Worm (Caenorhabditis elegans) whole organism, late embryonic: ENCODE results near the gene pqn-53.
A peak's percentile ranks its signal among the peaks of the same experiment; 100 is the strongest.

Experiments used
- C38D4.7 ChIP-seq: fragments of 200-800 bp; sonication (Bioruptor generic); optimal IDR thresholded peaks from 2 replicates; lab custom pipeline; 2018; ENCODE audit warnings: mild to moderate bottlenecking, missing genetic modification characterization, moderate library complexity, missing compliant biosample characterization
- F13H6.1 ChIP-seq: sonication (generic microtip); optimal IDR thresholded peaks from 2 replicates; lab custom pipeline; 2016; ENCODE audit warnings: missing genetic modification characterization, missing compliant biosample characterization
- K02D7.2 ChIP-seq: sonication (generic microtip); optimal IDR thresholded peaks from 2 replicates; lab custom pipeline; 2017; ENCODE audit warnings: mild to moderate bottlenecking, missing genetic modification characterization, missing compliant biosample characterization
- T23F11.4 ChIP-seq: fragments of 200-800 bp; sonication (Bioruptor generic); optimal IDR thresholded peaks from 2 replicates; lab custom pipeline; 2018; ENCODE audit warnings: mild to moderate bottlenecking, missing genetic modification characterization, missing compliant biosample characterization
- ceh-19 ChIP-seq: fragments of 200-800 bp; sonication (Bioruptor generic); optimal IDR thresholded peaks from 2 replicates; lab custom pipeline; 2018; ENCODE audit warnings: mild to moderate bottlenecking, missing genetic modification characterization, missing compliant biosample characterization
- ceh-2 ChIP-seq: sonication (generic microtip); optimal IDR thresholded peaks from 2 replicates; lab custom pipeline; 2016; ENCODE audit warnings: missing genotype, missing genetic modification characterization, missing compliant biosample characterization
- ceh-22 ChIP-seq: sonication (generic microtip); optimal IDR thresholded peaks from 2 replicates; lab custom pipeline; 2017; ENCODE audit warnings: missing biosample characterization, missing genetic modification characterization
- ceh-31 ChIP-seq: sonication (generic microtip); optimal IDR thresholded peaks from 2 replicates; lab custom pipeline; 2016; ENCODE audit warnings: missing genetic modification characterization, missing compliant biosample characterization
- ceh-6 ChIP-seq: fragments of 200-800 bp; sonication (Bioruptor generic); optimal IDR thresholded peaks from 2 replicates; lab custom pipeline; 2018; ENCODE audit warnings: mild to moderate bottlenecking, missing genetic modification characterization, missing compliant biosample characterization
- ceh-9 ChIP-seq: sonication (generic microtip); optimal IDR thresholded peaks from 2 replicates; lab custom pipeline; 2016; ENCODE audit warnings: mild to moderate bottlenecking, missing genetic modification characterization, inconsistent platforms, missing compliant biosample characterization
- dve-1 ChIP-seq: sonication (generic microtip); optimal IDR thresholded peaks from 2 replicates; lab custom pipeline; 2017; ENCODE audit warnings: antibody characterized with exemption, mild to moderate bottlenecking, missing genetic modification characterization, missing compliant biosample characterization
- elt-2 ChIP-seq: sonication (generic microtip); optimal IDR thresholded peaks from 2 replicates; lab custom pipeline; 2016; ENCODE audit warnings: missing genetic modification reagents, missing genetic modification characterization, missing compliant biosample characterization
- fax-1 ChIP-seq: sonication (generic microtip); optimal IDR thresholded peaks from 2 replicates; lab custom pipeline; 2016; ENCODE audit warnings: missing genotype, missing genetic modification characterization, missing compliant biosample characterization
- hlh-13 ChIP-seq: fragments of 200-800 bp; sonication (Bioruptor generic); optimal IDR thresholded peaks from 2 replicates; lab custom pipeline; 2018; ENCODE audit warnings: mild to moderate bottlenecking, missing genetic modification characterization, missing compliant biosample characterization
- hlh-6 ChIP-seq: sonication (generic microtip); optimal IDR thresholded peaks from 2 replicates; lab custom pipeline; 2016; ENCODE audit warnings: missing genotype, missing genetic modification characterization, missing compliant biosample characterization
- hlh-8 ChIP-seq: sonication (generic microtip); optimal IDR thresholded peaks from 2 replicates; lab custom pipeline; 2016; ENCODE audit warnings: missing genotype, missing genetic modification characterization, missing compliant biosample characterization
- lim-6 ChIP-seq: sonication (generic microtip); optimal IDR thresholded peaks from 2 replicates; lab custom pipeline; 2016; ENCODE audit warnings: missing genetic modification characterization, missing compliant biosample characterization
- nfya-1 ChIP-seq: sonication (generic microtip); optimal IDR thresholded peaks from 2 replicates; lab custom pipeline; 2017; ENCODE audit warnings: missing genetic modification characterization, mild to moderate bottlenecking, missing compliant biosample characterization, antibody characterized with exemption, moderate library complexity
- nhr-232 ChIP-seq: sonication (generic microtip); optimal IDR thresholded peaks from 2 replicates; lab custom pipeline; 2016; ENCODE audit warnings: missing genetic modification characterization, missing compliant biosample characterization
- odd-2 ChIP-seq: sonication (generic microtip); optimal IDR thresholded peaks from 2 replicates; lab custom pipeline; 2017; ENCODE audit warnings: antibody characterized with exemption, mild to moderate bottlenecking, missing genetic modification characterization, missing compliant biosample characterization
- pax-1 ChIP-seq: fragments of 150-350 bp; optimal IDR thresholded peaks from 2 replicates; lab custom pipeline; 2014; ENCODE audit warnings: missing biosample characterization, missing genetic modification characterization
- pqm-1 ChIP-seq: sonication (generic microtip); optimal IDR thresholded peaks from 2 replicates; lab custom pipeline; 2016; ENCODE audit warnings: missing genetic modification characterization, missing compliant biosample characterization
- rnt-1 ChIP-seq: sonication (generic microtip); optimal IDR thresholded peaks from 2 replicates; lab custom pipeline; 2016; ENCODE audit warnings: missing genetic modification characterization, missing compliant biosample characterization
- sdc-2 ChIP-seq: sonication (generic microtip); optimal IDR thresholded peaks from 2 replicates; lab custom pipeline; 2016; ENCODE audit warnings: missing genotype, missing genetic modification characterization, missing compliant biosample characterization
- sox-4 ChIP-seq: sonication (generic microtip); optimal IDR thresholded peaks from 2 replicates; lab custom pipeline; 2017; ENCODE audit warnings: mild to moderate bottlenecking, missing genetic modification characterization, inconsistent platforms, missing compliant biosample characterization
- syd-9 ChIP-seq: sonication (generic microtip); optimal IDR thresholded peaks from 2 replicates; lab custom pipeline; 2016; ENCODE audit warnings: mild to moderate bottlenecking, missing genetic modification characterization, moderate library complexity, missing compliant biosample characterization
- ttx-3 ChIP-seq: sonication (generic microtip); optimal IDR thresholded peaks from 2 replicates; lab custom pipeline; 2016; ENCODE audit warnings: missing genetic modification reagents, missing genetic modification characterization, missing compliant biosample characterization
- unc-86 ChIP-seq: sonication (generic microtip); optimal IDR thresholded peaks from 2 replicates; lab custom pipeline; 2016; ENCODE audit warnings: missing genetic modification characterization, missing compliant biosample characterization
- zip-5 ChIP-seq: sonication (generic microtip); optimal IDR thresholded peaks from 2 replicates; lab custom pipeline; 2016; ENCODE audit warnings: missing genetic modification characterization, missing compliant biosample characterization
- ztf-16 ChIP-seq: sonication (generic microtip); optimal IDR thresholded peaks from 2 replicates; lab custom pipeline; 2017; ENCODE audit warnings: missing genetic modification characterization, missing compliant biosample characterization

pqn-53 gene

DNA sequence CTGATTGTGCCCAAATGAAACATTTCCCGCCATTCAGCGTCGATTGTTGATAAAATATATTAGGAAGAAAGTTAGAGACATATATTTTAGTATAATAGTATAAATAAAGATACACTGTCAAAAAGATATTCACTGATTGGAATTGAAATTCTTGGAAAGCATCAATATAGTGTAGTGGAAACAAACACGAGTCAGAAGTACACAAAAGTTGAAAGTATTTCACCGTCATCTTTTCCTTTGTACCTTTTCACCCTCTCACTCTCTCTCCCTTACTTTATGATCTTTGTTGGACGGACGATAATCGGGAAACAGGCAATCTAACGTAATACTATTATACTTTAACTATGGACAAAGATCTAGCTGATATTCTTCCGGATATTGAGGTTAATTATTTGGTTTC, 28.8 kb upstream of the pqn-53 start, which contains the start of gene nhr-208:
TSS of gene nhr-208 (plus strand) at position 288 of the 400 bp plus-strand sequence.
- no peak for TF ChIP-seq T23F11.4
- no peak for TF ChIP-seq zip-5 (tag; lab: Kevin White, UChicago)

DNA sequence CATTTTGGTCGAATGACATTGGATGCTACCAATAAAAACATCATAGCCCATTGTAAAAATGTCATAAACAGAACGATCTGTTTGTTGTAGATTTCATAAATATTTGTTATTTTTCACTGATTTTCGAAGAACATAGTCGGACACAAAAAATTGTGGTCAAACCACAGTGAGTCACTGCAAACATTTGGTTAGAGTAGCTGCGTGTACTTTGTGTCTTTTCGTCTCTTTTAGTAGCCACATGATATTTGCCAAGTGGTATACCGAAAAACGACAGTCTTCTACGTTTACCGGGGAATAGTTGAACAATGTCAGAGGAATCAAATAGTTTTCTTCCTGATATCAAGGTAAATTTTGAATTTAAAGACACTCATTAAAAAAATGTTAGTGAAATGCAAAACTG, 26.6 kb upstream of the pqn-53 start, which contains the start of gene nhr-206:
TSS of gene nhr-206 (plus strand) at position 248 of the 400 bp plus-strand sequence.
- no peak for TF ChIP-seq hlh-13 (GFP tag; lab: Kevin White, UChicago)
- TF ChIP-seq ceh-22 (tag; lab: Kevin White, UChicago) = no peak
- TF ChIP-seq fax-1 (tag; lab: Kevin White, UChicago) = no peak
- TF ChIP-seq rnt-1 (tag; lab: Kevin White, UChicago) = no peak
- no peak for TF ChIP-seq hlh-8 (tag; lab: Kevin White, UChicago)
- no peak for TF ChIP-seq ceh-6 (GFP tag; lab: Kevin White, UChicago)
- TF ChIP-seq T23F11.4 = no peak
- TF ChIP-seq K02D7.2 (tag; lab: Kevin White, UChicago) = no peak
- no peak for TF ChIP-seq pqm-1
- TF ChIP-seq syd-9 (tag; lab: Kevin White, UChicago) = no peak
- TF ChIP-seq sdc-2 (tag; lab: Kevin White, UChicago) = no peak

DNA sequence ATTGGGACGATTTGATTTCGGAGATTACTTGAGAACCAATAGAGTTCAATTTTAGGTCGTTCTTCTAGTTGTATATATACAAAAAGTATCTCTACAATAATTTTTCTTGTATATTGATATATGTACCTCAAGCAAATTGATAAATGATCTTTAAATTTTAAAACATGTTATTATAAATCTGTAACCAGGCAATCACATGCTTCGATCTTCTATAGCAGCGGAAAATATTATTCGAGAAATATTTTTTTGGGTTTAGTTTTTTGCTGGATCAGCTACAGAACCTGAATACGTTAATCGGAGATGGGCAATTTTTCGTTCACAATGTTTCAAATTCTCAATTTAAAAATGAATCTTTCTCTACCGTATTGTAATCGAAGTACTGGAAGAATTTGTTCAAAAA, 23.6 kb upstream of the pqn-53 start, which contains the start of gene R07B7.12:
TSS of gene R07B7.12 (plus strand) at position 301 of the 400 bp plus-strand sequence.
- TF ChIP-seq nhr-232 (no peak), sdc-2 (tag; lab: Kevin White, UChicago) (no peak), lim-6 (tag; lab: Kevin White, UChicago) (no peak), hlh-6 (no peak), dve-1 (no peak), ceh-6 (GFP tag; lab: Kevin White, UChicago) (no peak), ceh-19 (no peak)

- TF ChIP-seq ztf-16 (tag; lab: Kevin White, UChicago) (no peak), sox-4 (no peak), unc-86 (tag; lab: Kevin White, UChicago) (no peak), hlh-13 (GFP tag; lab: Kevin White, UChicago) (no peak), nfya-1 (tag; lab: Kevin White, UChicago) (no peak)
- TF ChIP-seq, all 69 proteins: peak for 0
These were observed 21.7 kb upstream of the pqn-53 start, which contains the start of gene gana-1 for ce11 chrV:12086934-12087333. gana-1 (plus strand) TSS chrV:12087234.

- TF ChIP-seq elt-2 (tag; lab: Kevin White, UChicago) (peak; percentile 90), unc-86 (tag; lab: Kevin White, UChicago) (no peak), K02D7.2 (tag; lab: Kevin White, UChicago) (no peak)
- TF ChIP-seq, all 69 proteins: peak for 1
These were observed 20.9 kb upstream of the pqn-53 start for ce11 chrV:12085867-12086634.

ce11 chrV:12084216-12084615, 19.0 kb upstream of the pqn-53 start, which contains the start of gene R07B7.8:
R07B7.8 (minus strand) TSS chrV:12084316.
- TF ChIP-seq hlh-13 (GFP tag; lab: Kevin White, UChicago) = no peak
- no peak for TF ChIP-seq ceh-31 (tag; lab: Kevin White, UChicago)
- no peak for TF ChIP-seq ceh-9 (tag; lab: Kevin White, UChicago)
- TF ChIP-seq odd-2 (tag; lab: Kevin White, UChicago) = no peak
- no peak for TF ChIP-seq pax-1 (tag; lab: Kevin White, UChicago)
- no peak for TF ChIP-seq C38D4.7
- no peak for TF ChIP-seq F13H6.1 (tag; lab: Kevin White, UChicago)
- no peak for TF ChIP-seq ceh-2 (tag; lab: Kevin White, UChicago)
- TF ChIP-seq rnt-1 (tag; lab: Kevin White, UChicago) = no peak
- no peak for TF ChIP-seq ttx-3 (tag; lab: Kevin White, UChicago)
- TF ChIP-seq, all 69 proteins: peak for 0
